Fruit fly (Drosophila melanogaster) whole organism, embryonic: ENCODE measurements around the gene CG14286.
A peak's percentile ranks its signal among the peaks of the same experiment; 100 is the strongest.

ENCODE experiments used
- Ada2b ChIP-seq: fragments of 200-800 bp; sonication (Bioruptor generic); IDR thresholded peaks from 2 replicates; pipeline ENCODE4 v1.3.6; 2022; ENCODE audit warnings: missing biosample characterization, missing genetic modification characterization
- B-H1 ChIP-seq: fragments of 200-800 bp; sonication (Bioruptor generic); IDR thresholded peaks from 3 replicates; pipeline ENCODE4 v1.3.6; 2022; ENCODE audit warnings: missing biosample characterization, missing genetic modification characterization
- Bgb ChIP-seq: fragments of 200-800 bp; sonication (Bioruptor generic); IDR thresholded peaks from 2 replicates; pipeline ENCODE4 v1.3.6; 2022; ENCODE audit warnings: missing biosample characterization, missing genetic modification characterization; ENCODE audit not compliant: partially characterized antibody
- BtbVII ChIP-seq: fragments of 200-800 bp; sonication (Bioruptor generic); optimal IDR thresholded peaks from 3 replicates; lab custom pipeline; 2017; ENCODE audit warnings: missing biosample characterization, mild to moderate bottlenecking, missing genetic modification characterization
- CG10565 ChIP-seq: fragments of 200-800 bp; sonication (Bioruptor generic); optimal IDR thresholded peaks from 3 replicates; lab custom pipeline; 2016; ENCODE audit warnings: missing biosample characterization, mild to moderate bottlenecking, missing genetic modification characterization
- CG10654 ChIP-seq: fragments of 200-800 bp; sonication (Bioruptor generic); optimal IDR thresholded peaks from 2 replicates; lab custom pipeline; 2016; ENCODE audit warnings: missing biosample characterization, missing genetic modification characterization
- CG11085 ChIP-seq: fragments of 200-800 bp; sonication (Bioruptor generic); IDR thresholded peaks from 2 replicates; pipeline ENCODE4 v1.3.6; 2022; ENCODE audit warnings: missing biosample characterization, missing genetic modification characterization
- CG12744 ChIP-seq: fragments of 200-800 bp; sonication (Bioruptor generic); optimal IDR thresholded peaks from 2 replicates; lab custom pipeline; 2016; ENCODE audit warnings: missing biosample characterization, missing genetic modification characterization
- CG13775 ChIP-seq: fragments of 200-800 bp; sonication (Bioruptor generic); optimal IDR thresholded peaks from 3 replicates; lab custom pipeline; 2017; ENCODE audit warnings: missing biosample characterization, mild to moderate bottlenecking, missing genetic modification characterization
- CG14860 ChIP-seq: fragments of 200-800 bp; sonication (Bioruptor generic); IDR thresholded peaks from 3 replicates; pipeline ENCODE4 v1.3.6; 2022; ENCODE audit warnings: missing biosample characterization, missing genetic modification characterization; ENCODE audit not compliant: partially characterized antibody
- CG1832 ChIP-seq: fragments of 200-800 bp; sonication (Bioruptor generic); optimal IDR thresholded peaks from 2 replicates; lab custom pipeline; 2017; ENCODE audit warnings: missing biosample characterization, mild to moderate bottlenecking, missing genetic modification characterization, inconsistent platforms
- CG2199 ChIP-seq: fragments of 200-800 bp; sonication (Bioruptor generic); IDR thresholded peaks from 3 replicates; pipeline ENCODE4 v1.3.6; 2022; ENCODE audit warnings: missing biosample characterization, missing genetic modification characterization
- CG2875 ChIP-seq: fragments of 200-800 bp; sonication (Bioruptor generic); optimal IDR thresholded peaks from 2 replicates; lab custom pipeline; 2017; ENCODE audit warnings: missing biosample characterization, mild to moderate bottlenecking, missing genetic modification characterization, missing genetic modification reagents
- CG3065 ChIP-seq: fragments of 200-800 bp; sonication (Bioruptor generic); optimal IDR thresholded peaks from 2 replicates; lab custom pipeline; 2016; ENCODE audit warnings: missing biosample characterization, missing genetic modification characterization
- CG3163 ChIP-seq: fragments of 200-800 bp; sonication (Bioruptor generic); optimal IDR thresholded peaks from 3 replicates; lab custom pipeline; 2016; ENCODE audit warnings: missing biosample characterization, missing genetic modification characterization
- CG32532 ChIP-seq: fragments of 200-800 bp; sonication (Bioruptor generic); IDR thresholded peaks from 2 replicates; pipeline ENCODE4 v1.3.6; 2022; ENCODE audit warnings: missing biosample characterization, missing genetic modification characterization
- CG5953 ChIP-seq: fragments of 200-800 bp; sonication (Bioruptor generic); IDR thresholded peaks from 2 replicates; pipeline ENCODE4 v1.3.6; 2022; ENCODE audit warnings: missing biosample characterization, missing genetic modification characterization
- CG6272 ChIP-seq: fragments of 200-800 bp; sonication (Bioruptor generic); IDR thresholded peaks from 2 replicates; pipeline ENCODE4 v1.3.6; 2022; ENCODE audit warnings: missing biosample characterization, missing genetic modification characterization
- CG9215 ChIP-seq: fragments of 200-800 bp; sonication (Bioruptor generic); IDR thresholded peaks from 2 replicates; pipeline ENCODE4 v1.3.6; 2022; ENCODE audit warnings: missing biosample characterization, missing genetic modification characterization
- CG9437 ChIP-seq: fragments of 200-800 bp; sonication (Bioruptor generic); optimal IDR thresholded peaks from 2 replicates; lab custom pipeline; 2018; ENCODE audit warnings: missing biosample characterization, mild to moderate bottlenecking, missing genetic modification characterization
- Dfd ChIP-seq, 2 experiments: fragments of >200 bp; optimal IDR thresholded peaks; 2 replicates each; lab custom pipeline; 2017; ENCODE audit warnings: missing biosample characterization in 2 of 2, missing genetic modification characterization in 2 of 2
- Dp ChIP-seq: fragments of 200-800 bp; sonication (Bioruptor generic); optimal IDR thresholded peaks from 2 replicates; lab custom pipeline; 2018; ENCODE audit warnings: missing biosample characterization, mild to moderate bottlenecking, missing genetic modification characterization, moderate library complexity
- E2f2 ChIP-seq: fragments of 200-800 bp; sonication (Bioruptor generic); IDR thresholded peaks from 2 replicates; pipeline ENCODE4 v1.3.6; 2022; ENCODE audit warnings: missing biosample characterization, missing genetic modification characterization
- Ets65A ChIP-seq: fragments of 200-800 bp; sonication (Bioruptor generic); peaks from one replicate; lab custom pipeline; 2016; ENCODE audit warnings: missing biosample characterization, missing genetic modification characterization
- GATAe ChIP-seq: fragments of 200-800 bp; sonication (Bioruptor generic); conservative IDR thresholded peaks from 2 replicates; pipeline ENCODE4 v1.3.6; 2022; ENCODE audit warnings: missing biosample characterization, missing genetic modification characterization
- Hr39 ChIP-seq: fragments of >200 bp; optimal IDR thresholded peaks from 2 replicates; lab custom pipeline; 2017
- Lhr ChIP-seq: fragments of 200-800 bp; sonication (Bioruptor generic); optimal IDR thresholded peaks from 3 replicates; lab custom pipeline; 2017; ENCODE audit warnings: mild to moderate bottlenecking, missing biosample characterization, missing genetic modification reagents, missing genetic modification characterization
- NfI ChIP-seq: fragments of 200-800 bp; sonication (Bioruptor generic); optimal IDR thresholded peaks from 3 replicates; lab custom pipeline; 2018; ENCODE audit warnings: missing biosample characterization, mild to moderate bottlenecking, missing genetic modification characterization, moderate library complexity
- Six4 ChIP-seq: fragments of 200-800 bp; sonication (Bioruptor generic); optimal IDR thresholded peaks from 2 replicates; lab custom pipeline; 2016; ENCODE audit warnings: missing biosample characterization, missing genetic modification characterization
- TFAM ChIP-seq: fragments of 200-800 bp; sonication (Bioruptor generic); optimal IDR thresholded peaks from 2 replicates; lab custom pipeline; 2017; ENCODE audit warnings: missing biosample characterization, missing genetic modification characterization, inconsistent platforms
- bab2 ChIP-seq: fragments of 200-800 bp; sonication (Bioruptor generic); optimal IDR thresholded peaks from 2 replicates; lab custom pipeline; 2016; ENCODE audit warnings: missing biosample characterization, missing genetic modification characterization
- bigmax ChIP-seq: fragments of 200-800 bp; sonication (Bioruptor generic); optimal IDR thresholded peaks from 2 replicates; lab custom pipeline; 2018; ENCODE audit warnings: missing biosample characterization, mild to moderate bottlenecking, missing genetic modification characterization
- chif ChIP-seq, 2 experiments: fragments of 200-800 bp; sonication (Bioruptor generic); optimal IDR thresholded peaks; 3 replicates each; lab custom pipeline; 2016; ENCODE audit warnings: missing biosample characterization in 2 of 2, missing genetic modification characterization in 2 of 2
- crc ChIP-seq: fragments of 200-800 bp; sonication (Bioruptor generic); optimal IDR thresholded peaks from 2 replicates; lab custom pipeline; 2016; ENCODE audit warnings: missing biosample characterization, missing genetic modification characterization
- en ChIP-seq: fragments of 200-800 bp; sonication (Bioruptor generic); optimal IDR thresholded peaks from 2 replicates; lab custom pipeline; 2016; ENCODE audit warnings: missing biosample characterization, missing genetic modification characterization
- gce ChIP-seq: fragments of 200-800 bp; sonication (Bioruptor generic); IDR thresholded peaks from 3 replicates; pipeline ENCODE4 v1.3.6; 2022; ENCODE audit warnings: missing biosample characterization, missing genetic modification characterization
- ham ChIP-seq: fragments of 200-800 bp; sonication (Bioruptor generic); IDR thresholded peaks from 2 replicates; pipeline ENCODE4 v1.3.6; 2022; ENCODE audit warnings: missing biosample characterization, missing genetic modification characterization
- hkb ChIP-seq, 2 experiments: fragments of 200-800 bp in 1 of 2; fragments of >200 bp in 1 of 2; sonication (Bioruptor generic) in 1 of 2; IDR thresholded peaks in 1 of 2; optimal IDR thresholded peaks in 1 of 2; 2 replicates each; pipeline versions ENCODE4 v1.3.6 to Lab custom; 2017 to 2022; ENCODE audit warnings: missing biosample characterization in 1 of 2, missing genetic modification characterization in 1 of 2
- jigr1 ChIP-seq: fragments of 200-800 bp; sonication (Bioruptor generic); IDR thresholded peaks from 3 replicates; pipeline ENCODE4 v1.3.6; 2022; ENCODE audit warnings: missing biosample characterization, missing genetic modification characterization
- kni ChIP-seq: fragments of 200-800 bp; sonication (Bioruptor generic); optimal IDR thresholded peaks from 3 replicates; lab custom pipeline; 2017; ENCODE audit warnings: mild to moderate bottlenecking, missing biosample characterization, missing genetic modification reagents, missing genetic modification characterization
- mld ChIP-seq: fragments of 200-800 bp; sonication (Bioruptor generic); IDR thresholded peaks from 3 replicates; pipeline ENCODE4 v1.3.6; 2022; ENCODE audit warnings: missing biosample characterization, missing genetic modification characterization; ENCODE audit not compliant: partially characterized antibody
- otp ChIP-seq: fragments of 200-800 bp; sonication (Bioruptor generic); IDR thresholded peaks from 3 replicates; pipeline ENCODE4, ENCODE4 v1.3.6; 2022; ENCODE audit warnings: missing biosample characterization, missing genetic modification characterization
- run ChIP-seq: fragments of 200-800 bp; sonication (Bioruptor generic); optimal IDR thresholded peaks from 3 replicates; lab custom pipeline; 2018; ENCODE audit warnings: missing biosample characterization, mild to moderate bottlenecking, missing genetic modification characterization
- salm ChIP-seq: fragments of 200-800 bp; sonication (Bioruptor generic); optimal IDR thresholded peaks from 2 replicates; lab custom pipeline; 2018; ENCODE audit warnings: missing biosample characterization, mild to moderate bottlenecking, missing genetic modification characterization
- slou ChIP-seq: fragments of 200-800 bp; sonication (Bioruptor generic); optimal IDR thresholded peaks from 3 replicates; lab custom pipeline; 2016; ENCODE audit warnings: missing biosample characterization, missing genetic modification characterization
- so ChIP-seq: fragments of 200-800 bp; sonication (Bioruptor generic); IDR thresholded peaks from 3 replicates; pipeline ENCODE4 v1.3.6; 2022; ENCODE audit warnings: missing biosample characterization, missing genetic modification characterization
- sob ChIP-seq: fragments of 200-800 bp; sonication (Bioruptor generic); IDR thresholded peaks from 2 replicates; pipeline ENCODE4 v1.3.6; 2022; ENCODE audit warnings: missing biosample characterization, missing genetic modification characterization
- sr ChIP-seq: fragments of 200-800 bp; sonication (Bioruptor generic); IDR thresholded peaks from 3 replicates; pipeline ENCODE4 v1.3.6; 2022; ENCODE audit warnings: missing biosample characterization, missing genetic modification characterization
- trh ChIP-seq: fragments of 200-800 bp; sonication (Bioruptor generic); optimal IDR thresholded peaks from 2 replicates; lab custom pipeline; 2016; ENCODE audit warnings: missing biosample characterization, missing genetic modification characterization
- wor ChIP-seq: fragments of 200-800 bp; sonication (Bioruptor generic); IDR thresholded peaks from 2 replicates; pipeline ENCODE4 v1.3.6; 2022; ENCODE audit warnings: missing biosample characterization, missing genetic modification characterization
- yki ChIP-seq: fragments of >200 bp; optimal IDR thresholded peaks from 3 replicates; lab custom pipeline; 2018

Gene CG14286

dm6 chr3R:18983614-18984185, 40.2 kb upstream of the CG14286 start, which contains the start of the genes snRNP-U1-C and gukh (continued):
- TF ChIP-seq Ets65A (GFP tag; lab: Kevin White, UChicago) (no peak), jigr1 (GFP tag; lab: Robert Waterston, UW) (no peak), B-H1 (GFP tag; lab: Robert Waterston, UW) (peak; percentile 54; the same call in 1 of the 3 replicates), NfI (peak; percentile 89), ham (GFP tag; lab: Robert Waterston, UW) (no peak; the same call in 1 of the 2 replicates), CG9437 (GFP tag; lab: Kevin White, UChicago) (peak; percentile 53), GATAe (peak; percentile 59; the same call in 1 of the 2 replicates), CG13775 (GFP tag; lab: Kevin White, UChicago) (peak; percentile 84), mld (no peak), Hr39 (no peak), Dfd (GFP tag; optimal IDR thresholded peaks at IDR 0.05; lab: Kevin White, UChicago) (no peak), Ada2b (GFP tag; lab: Robert Waterston, UW) (peak; percentile 87), CG10654 (GFP tag; lab: Kevin White, UChicago) (peak; percentile 69), BtbVII (GFP tag; lab: Kevin White, UChicago) (no peak), Six4 (GFP tag; lab: Kevin White, UChicago) (peak; percentile 54), gce (peak; percentile 29; the same call in 1 of the 3 replicates), CG14860 (GFP tag; lab: Robert Waterston, UW) (0 out of 3 replicates have a peak, but pooled peaks have one; percentile 32), CG1832 (no peak), yki (no peak), E2f2 (GFP tag; lab: Robert Waterston, UW) (peak; percentile 76), CG10565 (peak; percentile 15), Lhr (GFP tag; lab: Kevin White, UChicago) (peak; percentile 90), kni (peak; percentile 5), run (peak; percentile 55), en (no peak), trh (peak; percentile 61), CG32532 (GFP tag; lab: Robert Waterston, UW) (peak; percentile 94), Dp (peak; percentile 66), CG2875 (GFP tag; lab: Kevin White, UChicago) (peak; percentile 66), chif (GFP tag; optimal IDR thresholded peaks at IDR 0.05; lab: Kevin White, UChicago) (peak in 1 of 2 experiments; percentile 40), hkb (optimal IDR thresholded peaks at IDR 0.05; lab: Kevin White, UChicago) (no peak), hkb (GFP tag; IDR thresholded peaks at IDR 0.05; lab: Robert Waterston, UW) (peak; percentile 88), CG2199 (GFP tag; lab: Robert Waterston, UW) (peak; percentile 69; the same call in 1 of the 3 replicates), sr (GFP tag; lab: Robert Waterston, UW) (no peak; the same call in 1 of the 3 replicates), TFAM (no peak), CG11085 (GFP tag; lab: Robert Waterston, UW) (peak; percentile 84), slou (GFP tag; lab: Kevin White, UChicago) (peak; percentile 9), CG5953 (GFP tag; lab: Robert Waterston, UW) (peak; percentile 85), so (GFP tag; lab: Robert Waterston, UW) (peak; percentile 87), CG3065 (GFP tag; lab: Kevin White, UChicago) (peak; percentile 79), Bgb (GFP tag; lab: Robert Waterston, UW) (peak; percentile 66), crc (GFP tag; lab: Kevin White, UChicago) (no peak), CG6272 (GFP tag; lab: Robert Waterston, UW) (peak; percentile 52), wor (GFP tag; lab: Robert Waterston, UW) (peak; percentile 64), CG12744 (GFP tag; lab: Kevin White, UChicago) (no peak), salm (tag; lab: Kevin White, UChicago) (no peak), bigmax (GFP tag; lab: Kevin White, UChicago) (no peak), otp (peak; percentile 75; the same call in 2 of the 3 replicates), sob (peak; percentile 83), CG3163 (GFP tag; lab: Kevin White, UChicago) (no peak), CG9215 (GFP tag; lab: Robert Waterston, UW) (peak; percentile 71), bab2 (GFP tag; lab: Kevin White, UChicago) (peak; percentile 45)
